Worm (Caenorhabditis elegans): ENCODE data around the gene T22F7.3.
A peak's percentile ranks its signal among the peaks of the same experiment; 100 is the strongest.

The T22F7.3 gene

DNA sequence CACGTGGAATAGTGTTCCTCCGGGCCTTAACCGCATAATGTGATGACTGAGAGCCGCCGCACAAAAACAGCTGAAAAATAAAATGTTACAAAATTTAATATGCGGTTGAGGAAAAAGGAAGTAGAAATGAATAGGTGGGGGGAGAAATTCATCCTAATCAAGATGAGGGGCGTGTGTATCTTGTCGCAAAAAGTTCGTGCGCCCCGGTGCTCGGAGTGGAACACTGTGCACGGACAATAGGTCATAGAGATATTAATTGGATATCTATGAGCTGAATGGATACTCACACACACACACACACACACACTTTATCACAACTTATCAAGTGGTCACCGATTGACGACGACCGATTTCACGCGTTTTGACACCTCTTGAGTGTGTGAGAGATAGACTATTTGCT is at the start of gene T22F7.3:
T22F7.3 (minus strand) TSS at position 101 of the 400 bp plus-strand sequence.
- TF ChIP-seq mec-3 (tag; optimal IDR thresholded peaks at IDR 0.05; ENCODE audit: borderline replicate concordance), result no peak

DNA sequence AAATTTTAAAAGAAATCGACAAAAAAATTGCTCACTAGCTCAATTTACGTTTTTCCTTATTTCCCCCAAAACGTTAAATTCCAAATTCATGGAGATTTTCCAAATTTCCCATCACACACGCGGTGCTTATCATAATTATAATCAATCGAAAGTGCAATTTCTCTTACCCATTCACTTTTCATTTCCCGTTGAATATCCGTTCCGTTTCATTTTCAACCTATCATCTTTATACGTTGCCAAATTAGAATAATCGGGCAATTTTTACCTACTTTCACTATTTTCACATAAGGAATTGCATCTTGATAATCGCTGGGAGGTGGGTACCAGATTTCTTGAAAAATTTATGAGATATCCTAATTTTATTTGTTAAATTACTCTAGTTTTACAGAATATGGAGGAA is 45.0 kb upstream of the T22F7.3 start:
- TF ChIP-seq tbx-7 (tag; optimal IDR thresholded peaks at IDR 0.05), result no peak
- TF ChIP-seq npax-4 (tag; optimal IDR thresholded peaks at IDR 0.05), result no peak
- TF ChIP-seq fax-1 (tag; optimal IDR thresholded peaks at IDR 0.05), result no peak
- TF ChIP-seq elt-2 (tag; optimal IDR thresholded peaks at IDR 0.05), result no peak
- TF ChIP-seq hlh-15 (tag; optimal IDR thresholded peaks at IDR 0.05), result no peak
- TF ChIP-seq pros-1 (tag; optimal IDR thresholded peaks at IDR 0.05), result no peak
- no peak for TF ChIP-seq sox-4 (tag; optimal IDR thresholded peaks at IDR 0.05)
- no peak for TF ChIP-seq hlh-13 (GFP tag; optimal IDR thresholded peaks at IDR 0.05)

DNA sequence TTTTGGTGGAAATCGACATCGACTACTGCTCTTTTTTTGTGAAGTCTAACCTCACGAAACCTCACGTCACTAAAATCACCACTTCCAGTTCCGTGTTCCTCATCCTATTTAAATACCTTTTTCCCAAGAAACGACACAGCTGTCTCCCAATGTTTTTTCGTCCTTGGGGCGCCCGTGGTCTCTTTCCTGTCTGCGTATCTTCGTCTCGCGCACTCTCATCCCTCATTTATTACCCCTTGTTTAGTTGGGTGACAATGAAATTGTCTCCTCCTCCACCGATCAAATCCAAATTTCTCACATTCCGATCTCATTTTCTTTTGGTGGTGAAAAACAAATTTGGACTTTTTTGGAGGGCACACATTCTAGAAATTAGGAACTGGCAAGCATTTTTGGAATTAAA is 40.9 kb upstream of the T22F7.3 start:
- TF ChIP-seq zip-5 (tag; optimal IDR thresholded peaks at IDR 0.05) (no peak), ceh-24 (tag; optimal IDR thresholded peaks at IDR 0.05) (no peak), dmd-4 (tag; optimal IDR thresholded peaks at IDR 0.05; ENCODE audit: borderline replicate concordance) (no peak), hlh-15 (tag; optimal IDR thresholded peaks at IDR 0.05) (no peak)

DNA sequence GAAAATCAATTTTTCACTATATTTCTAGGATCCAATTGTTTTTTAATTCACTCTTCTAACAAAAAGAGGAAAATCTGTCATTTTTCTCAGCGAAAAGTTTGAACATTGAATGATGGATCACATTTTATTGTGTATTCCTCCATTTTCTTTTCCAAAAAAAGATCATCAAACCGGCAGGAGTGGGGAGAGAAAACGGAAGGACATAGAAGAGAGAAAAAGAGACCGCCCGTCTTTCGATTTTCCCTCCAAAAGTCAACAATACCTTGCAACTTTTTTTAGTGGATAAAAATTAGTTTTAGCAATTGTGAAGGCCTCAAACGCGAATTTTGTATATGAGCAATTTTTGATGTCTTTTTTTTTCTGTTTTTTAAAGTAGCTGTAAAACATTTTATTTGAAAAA is 39.9 kb upstream of the T22F7.3 start:
- TF ChIP-seq sox-2 (GFP tag; IDR thresholded peaks at IDR 0.05), result no peak

DNA sequence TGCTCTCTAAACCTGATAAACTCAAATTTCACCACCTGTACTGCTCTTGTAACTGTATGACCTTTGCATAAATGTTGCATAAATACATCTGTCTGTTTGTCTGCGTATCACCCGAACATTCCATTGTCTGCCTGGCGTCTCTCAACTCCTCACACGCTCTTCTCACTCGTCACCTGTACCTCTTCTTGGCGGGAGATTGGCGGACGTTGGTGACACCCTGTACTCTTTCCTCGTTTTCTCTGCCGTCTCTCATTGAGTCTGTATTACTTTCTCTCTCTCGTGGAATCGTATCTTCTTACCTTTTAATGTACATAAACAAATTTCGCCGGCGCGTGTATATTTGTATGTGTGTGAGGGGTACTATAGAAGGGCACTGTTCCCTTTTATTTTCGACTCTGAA is 35.0 kb upstream of the T22F7.3 start:
- TF ChIP-seq ttx-3 (tag; optimal IDR thresholded peaks at IDR 0.05) (no peak), K02D7.2 (tag; optimal IDR thresholded peaks at IDR 0.05) (no peak), hlh-15 (tag; optimal IDR thresholded peaks at IDR 0.05) (no peak), madf-2 (tag; optimal IDR thresholded peaks at IDR 0.05) (no peak), sox-2 (GFP tag; IDR thresholded peaks at IDR 0.05) (peak; percentile 38; the same call in 1 of the 2 replicates), hlh-6 (tag; optimal IDR thresholded peaks at IDR 0.05) (no peak), T23F11.4 (GFP tag; optimal IDR thresholded peaks at IDR 0.05) (no peak), sox-4 (tag; optimal IDR thresholded peaks at IDR 0.05) (no peak), pag-3 (tag; optimal IDR thresholded peaks at IDR 0.05; ENCODE audit: borderline replicate concordance) (no peak), zip-5 (tag; optimal IDR thresholded peaks at IDR 0.05) (no peak), ceh-14 (tag; optimal IDR thresholded peaks at IDR 0.05) (no peak), pha-2 (tag; optimal IDR thresholded peaks at IDR 0.05) (no peak), dmd-4 (tag; optimal IDR thresholded peaks at IDR 0.05; ENCODE audit: borderline replicate concordance) (no peak), pax-1 (tag; optimal IDR thresholded peaks at IDR 0.05) (no peak), elt-2 (tag; optimal IDR thresholded peaks at IDR 0.05) (no peak), ama-1 (optimal IDR thresholded peaks at IDR 0.05) (no peak), fkh-6 (tag; optimal IDR thresholded peaks at IDR 0.05) (no peak), sdc-2 (tag; optimal IDR thresholded peaks at IDR 0.05) (no peak), gmeb-2 (tag; optimal IDR thresholded peaks at IDR 0.05) (no peak), pqm-1 (tag; optimal IDR thresholded peaks at IDR 0.05) (no peak), elt-4 (tag; optimal IDR thresholded peaks at IDR 0.05) (no peak), ceh-34 (tag; optimal IDR thresholded peaks at IDR 0.05) (peak; percentile 89), unc-3 (GFP tag; conservative IDR thresholded peaks at IDR 0.05) (no peak), unc-3 (tag; optimal IDR thresholded peaks at IDR 0.05) (no peak), C38D4.7 (GFP tag; optimal IDR thresholded peaks at IDR 0.05) (no peak), unc-42 (tag; optimal IDR thresholded peaks at IDR 0.05) (no peak), rnt-1 (tag; optimal IDR thresholded peaks at IDR 0.05) (no peak), nhr-232 (tag; optimal IDR thresholded peaks at IDR 0.05) (no peak), hlh-13 (GFP tag; optimal IDR thresholded peaks at IDR 0.05) (no peak), unc-86 (tag; optimal IDR thresholded peaks at IDR 0.05) (no peak), lim-6 (tag; optimal IDR thresholded peaks at IDR 0.05) (no peak), mec-3 (tag; optimal IDR thresholded peaks at IDR 0.05; ENCODE audit: borderline replicate concordance) (no peak), ceh-9 (tag; optimal IDR thresholded peaks at IDR 0.05) (no peak), ceh-31 (tag; optimal IDR thresholded peaks at IDR 0.05) (peak; percentile 17), pat-9 (tag; optimal IDR thresholded peaks at IDR 0.05) (no peak), unc-55 (GFP tag; optimal IDR thresholded peaks at IDR 0.05) (peak; percentile 77), hlh-8 (tag; optimal IDR thresholded peaks at IDR 0.05) (no peak), ceh-22 (tag; optimal IDR thresholded peaks at IDR 0.05) (peak; percentile 71), che-1 (tag; optimal IDR thresholded peaks at IDR 0.05) (no peak), ref-2 (tag; optimal IDR thresholded peaks at IDR 0.05) (peak; percentile 44), eyg-1 (tag; optimal IDR thresholded peaks at IDR 0.05) (no peak)

All from whole organism, late embryonic.